Fruit fly (Drosophila melanogaster): ENCODE results near the gene CG9171.

The CG9171 gene

dm6 chr2L:5728711-5729110, 71.3 kb downstream of the CG9171 start, which contains the start of gene CG14006:
Gene CG14006 (minus strand): TSS chr2L:5728811.
- TF ChIP-seq Lpt (GFP tag; optimal IDR thresholded peaks at IDR 0.05), result no peak
- TF ChIP-seq dac (GFP tag; optimal IDR thresholded peaks at IDR 0.05), result no peak
- no peak for TF ChIP-seq CG8119 (GFP tag; IDR thresholded peaks at IDR 0.05)
- no peak for TF ChIP-seq CG7368 (GFP tag; optimal IDR thresholded peaks at IDR 0.05)
- no peak for TF ChIP-seq CG31627 (GFP tag; optimal IDR thresholded peaks at IDR 0.05)

dm6 chr2L:5726049-5726448, 74.0 kb downstream of the CG9171 start:
- TF ChIP-seq Sox15 (GFP tag; optimal IDR thresholded peaks at IDR 0.05) (no peak), Eip78C (GFP tag) (peak; percentile 61), svp (GFP tag) (peak; percentile 44)

dm6 chr2L:5724521-5725023, 75.5 kb downstream of the CG9171 start, which contains the start of gene CG11030:
Gene CG11030 (plus strand): TSS chr2L:5724656.
- no peak for TF ChIP-seq CG34406 (GFP tag; optimal IDR thresholded peaks at IDR 0.05)
- TF ChIP-seq ss (GFP tag; optimal IDR thresholded peaks at IDR 0.05), result peak in 1 of 2 experiments; percentile 58
- 0 out of 3 replicates have a peak, but pooled peaks have one; percentile 55 for TF ChIP-seq CG6163 (GFP tag; IDR thresholded peaks at IDR 0.05)
- no peak for TF ChIP-seq Hr38 (GFP tag; optimal IDR thresholded peaks at IDR 0.05)
- TF ChIP-seq salr (GFP tag; optimal IDR thresholded peaks at IDR 0.05), result no peak
- no peak for TF ChIP-seq CG8632 (GFP tag; optimal IDR thresholded peaks at IDR 0.05)
- TF ChIP-seq svp (GFP tag), result peak; percentile 56
- TF ChIP-seq CG1621 (tag; optimal IDR thresholded peaks at IDR 0.05), result peak; percentile 42
- TF ChIP-seq Ets96B (tag; optimal IDR thresholded peaks at IDR 0.05), result no peak
- 0 out of 3 replicates have a peak, but pooled peaks have one; percentile 9 for TF ChIP-seq eg (GFP tag; IDR thresholded peaks at IDR 0.05)
- TF ChIP-seq Eip78C (GFP tag), result peak; percentile 38
- no peak for TF ChIP-seq CG11294 (GFP tag; IDR thresholded peaks at IDR 0.05)
- TF ChIP-seq Sox14 (GFP tag; optimal IDR thresholded peaks at IDR 0.05), result no peak
- TF ChIP-seq CG9139 (GFP tag; optimal IDR thresholded peaks at IDR 0.05), result no peak
- no peak for TF ChIP-seq CG32006 (GFP tag; optimal IDR thresholded peaks at IDR 0.05)

DNA sequence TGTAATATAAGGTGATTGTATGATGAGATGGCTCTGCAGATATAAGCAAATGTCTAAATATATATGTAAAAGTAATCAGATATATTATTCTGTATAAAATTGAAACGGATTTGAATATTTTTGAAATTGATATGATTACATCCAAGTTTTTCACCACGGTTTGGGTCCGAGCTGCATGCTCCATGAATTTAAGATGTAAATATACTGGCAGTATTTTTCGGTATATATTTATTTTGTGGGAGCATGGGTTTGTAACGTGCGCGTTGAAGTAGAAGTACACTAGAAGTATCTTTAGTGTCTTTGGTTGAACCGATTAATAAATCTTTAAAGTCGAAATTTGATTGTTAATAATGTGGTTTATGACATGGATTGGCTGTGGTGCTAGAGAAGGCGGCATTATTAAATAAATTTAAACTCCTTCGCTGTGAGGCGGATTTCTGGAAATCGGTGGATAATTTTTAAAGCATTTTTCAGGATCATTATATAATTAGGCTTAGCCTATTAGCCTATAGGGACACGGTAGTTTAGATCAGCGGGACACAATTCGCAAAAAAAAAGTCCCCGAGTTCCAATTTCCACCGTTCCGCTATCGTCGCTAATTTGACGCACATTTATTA, 76.1 kb downstream of the CG9171 start:
- TF ChIP-seq CG3032 (tag; optimal IDR thresholded peaks at IDR 0.05) (no peak), CG6163 (GFP tag; IDR thresholded peaks at IDR 0.05) (peak; percentile 15; the same call in 1 of the 3 replicates), CG10631 (GFP tag; optimal IDR thresholded peaks at IDR 0.05) (peak; percentile 20), Hr4 (GFP tag; optimal IDR thresholded peaks at IDR 0.05) (peak; percentile 25), Smox (GFP tag; optimal IDR thresholded peaks at IDR 0.05) (no peak), CG31627 (GFP tag; optimal IDR thresholded peaks at IDR 0.05) (no peak), CG32006 (GFP tag; optimal IDR thresholded peaks at IDR 0.05) (peak; percentile 28)

- TF ChIP-seq Hr38 (GFP tag; optimal IDR thresholded peaks at IDR 0.05) (no peak), CG8119 (GFP tag; IDR thresholded peaks at IDR 0.05) (no peak), Lpt (GFP tag; optimal IDR thresholded peaks at IDR 0.05) (no peak), CG6276 (GFP tag; optimal IDR thresholded peaks at IDR 0.05) (no peak), Hr4 (GFP tag; optimal IDR thresholded peaks at IDR 0.05) (no peak), CG11294 (GFP tag; IDR thresholded peaks at IDR 0.05) (no peak), eg (GFP tag; IDR thresholded peaks at IDR 0.05) (no peak), Smox (GFP tag; optimal IDR thresholded peaks at IDR 0.05) (no peak), fkh (GFP tag; optimal IDR thresholded peaks at IDR 0.05) (peak; percentile 88), CG10631 (GFP tag; optimal IDR thresholded peaks at IDR 0.05) (no peak), vri (GFP tag; optimal IDR thresholded peaks at IDR 0.05) (peak; percentile 77)
Observed at dm6 chr2L:5720407-5721228, 79.4 kb downstream of the CG9171 start, which contains the start of the genes CG11149 and sip1. Gene CG11149 (minus strand): TSS chr2L:5720899. Gene sip1 (plus strand): TSS chr2L:5721051.
